Fruit fly (Drosophila melanogaster) whole organism, pupa: ENCODE data around the gene Fhos.

Experiments used
- CG14655 ChIP-seq: fragments of 200-800 bp; sonication (Bioruptor generic); optimal IDR thresholded peaks from 3 replicates; lab custom pipeline; 2017; ENCODE audit warnings: mild to moderate bottlenecking, missing biosample characterization, missing genetic modification reagents, missing genetic modification characterization
- CG17806 ChIP-seq: fragments of 200-800 bp; sonication (Bioruptor generic); optimal IDR thresholded peaks from 2 replicates; lab custom pipeline; 2018; ENCODE audit warnings: missing biosample characterization, mild to moderate bottlenecking, missing genetic modification characterization, moderate library complexity
- CG8159 ChIP-seq: fragments of 200-800 bp; sonication (Bioruptor generic); optimal IDR thresholded peaks from 3 replicates; lab custom pipeline; 2018; ENCODE audit warnings: missing biosample characterization, mild to moderate bottlenecking, missing genetic modification characterization, moderate library complexity
- EcR ChIP-seq: fragments of 200-800 bp; sonication (Bioruptor generic); optimal IDR thresholded peaks from 3 replicates; lab custom pipeline; 2019; ENCODE audit warnings: missing biosample characterization, missing genetic modification characterization, mild to moderate bottlenecking, moderate library complexity, missing genetic modification reagents
- Pif1A ChIP-seq: fragments of 200-800 bp; sonication (Bioruptor generic); optimal IDR thresholded peaks from 3 replicates; lab custom pipeline; 2016; ENCODE audit warnings: missing biosample characterization, missing genetic modification characterization

dm6 chr3L:8707821-8708220, 45.6 kb upstream of the Fhos start:
- TF ChIP-seq Pif1A, result no peak
- peak; percentile 18 for TF ChIP-seq CG8159
- peak; percentile 13 for TF ChIP-seq CG14655 (GFP tag; lab: Kevin White, UChicago)
- peak; percentile 20 for TF ChIP-seq CG17806
- no peak for TF ChIP-seq EcR
